Worm (Caenorhabditis elegans): ENCODE data around the gene sre-48.

sre-48 gene

ce11 chrII:13964325-13964724, 15.4 kb downstream of the sre-48 start:
- TF ChIP-seq aha-1 (tag) (no peak), php-3 (GFP tag; IDR thresholded peaks at IDR 0.05) (no peak), unc-130 (GFP tag; optimal IDR thresholded peaks at IDR 0.05) (no peak), nhr-77 (tag; optimal IDR thresholded peaks at IDR 0.05) (no peak), nhr-28 (tag; optimal IDR thresholded peaks at IDR 0.05) (no peak), nhr-48 (tag; optimal IDR thresholded peaks at IDR 0.05) (no peak), ceh-62 (tag; optimal IDR thresholded peaks at IDR 0.05) (no peak), nhr-25 (tag; optimal IDR thresholded peaks at IDR 0.05; ENCODE audit: borderline replicate concordance, insufficient read depth) (no peak), unc-39 (tag; optimal IDR thresholded peaks at IDR 0.05) (no peak), dmd-8 (GFP tag; IDR thresholded peaks at IDR 0.05) (no peak), F44E2.7 (GFP tag; IDR thresholded peaks at IDR 0.05) (no peak), ces-1 (GFP tag; optimal IDR thresholded peaks at IDR 0.05) (no peak), ztf-7 (tag; optimal IDR thresholded peaks at IDR 0.05) (no peak), F49E8.2 (tag; optimal IDR thresholded peaks at IDR 0.05; ENCODE audit: borderline replicate concordance) (no peak)

ce11 chrII:13962319-13962718, 17.4 kb downstream of the sre-48 start, which contains the start of gene rpi-1:
Gene rpi-1, minus strand, starts transcription at chrII:13962419.
- no peak for TF ChIP-seq unc-130 (GFP tag; optimal IDR thresholded peaks at IDR 0.05)
- no peak for TF ChIP-seq madf-9 (GFP tag; conservative IDR thresholded peaks at IDR 0.05)
- TF ChIP-seq nhr-76 (tag; optimal IDR thresholded peaks at IDR 0.05), result no peak
- no peak for TF ChIP-seq daf-8 (GFP tag; IDR thresholded peaks at IDR 0.05)
- no peak for TF ChIP-seq lim-7 (GFP tag; IDR thresholded peaks at IDR 0.05)
- no peak for TF ChIP-seq tra-1 (GFP tag; IDR thresholded peaks at IDR 0.05)
- no peak for TF ChIP-seq saeg-2 (GFP tag; IDR thresholded peaks at IDR 0.05)
- TF ChIP-seq hlh-30 (tag; optimal IDR thresholded peaks at IDR 0.05; ENCODE audit: insufficient read depth), result no peak
- no peak for TF ChIP-seq nhr-6 (tag; optimal IDR thresholded peaks at IDR 0.05)

- TF ChIP-seq set-16 (GFP tag; IDR thresholded peaks at IDR 0.05) (peak; percentile 54; the same call in 1 of the 2 replicates), T26A8.4 (GFP tag; IDR thresholded peaks at IDR 0.05) (no peak)
Observed at ce11 chrII:13961567-13961966, 18.1 kb downstream of the sre-48 start.

ce11 chrII:13958359-13958758, 21.3 kb downstream of the sre-48 start:
- no peak for TF ChIP-seq aha-1 (tag)
- no peak for TF ChIP-seq Y105C5A.15 (GFP tag; IDR thresholded peaks at IDR 0.05)
- TF ChIP-seq nhr-102 (tag; optimal IDR thresholded peaks at IDR 0.05), result peak; percentile 14
- no peak for TF ChIP-seq spr-1 (tag; optimal IDR thresholded peaks at IDR 0.05)
- TF ChIP-seq Y48G9A.11 (GFP tag; IDR thresholded peaks at IDR 0.05), result no peak
- TF ChIP-seq ztf-7 (tag; optimal IDR thresholded peaks at IDR 0.05), result no peak
- TF ChIP-seq ctbp-1 (GFP tag; IDR thresholded peaks at IDR 0.05), result no peak
- no peak for TF ChIP-seq Y5F2A.4 (GFP tag; optimal IDR thresholded peaks at IDR 0.05)
- TF ChIP-seq vab-7 (GFP tag; IDR thresholded peaks at IDR 0.05), result no peak
- no peak for TF ChIP-seq tra-1 (GFP tag; IDR thresholded peaks at IDR 0.05)
- TF ChIP-seq dpl-1 (GFP tag; optimal IDR thresholded peaks at IDR 0.05), result no peak
- TF ChIP-seq ceh-62 (tag; optimal IDR thresholded peaks at IDR 0.05), result no peak
- TF ChIP-seq daf-16 (GFP tag; optimal IDR thresholded peaks at IDR 0.05), result no peak
- TF ChIP-seq daf-16 (tag; optimal IDR thresholded peaks at IDR 0.05), result peak; percentile 18
- TF ChIP-seq ZK546.5 (tag; optimal IDR thresholded peaks at IDR 0.05), result no peak
- TF ChIP-seq lim-7 (GFP tag; IDR thresholded peaks at IDR 0.05), result no peak
- TF ChIP-seq hmg-1.1 (GFP tag; IDR thresholded peaks at IDR 0.05), result no peak
- TF ChIP-seq lsy-2 (tag; optimal IDR thresholded peaks at IDR 0.05), result peak in 1 of 2 experiments; percentile 19
- TF ChIP-seq lin-13 (GFP tag; optimal IDR thresholded peaks at IDR 0.05), result no peak
- TF ChIP-seq nhr-41 (GFP tag; IDR thresholded peaks at IDR 0.05), result no peak
- TF ChIP-seq zag-1 (tag; optimal IDR thresholded peaks at IDR 0.05), result no peak
- TF ChIP-seq nhr-25 (tag; optimal IDR thresholded peaks at IDR 0.05; ENCODE audit: borderline replicate concordance, insufficient read depth), result no peak
- peak; percentile 6 for TF ChIP-seq hlh-11 (tag; optimal IDR thresholded peaks at IDR 0.05)
- no peak for TF ChIP-seq F10B5.3 (tag; optimal IDR thresholded peaks at IDR 0.05)
- no peak for TF ChIP-seq dmd-9 (GFP tag; IDR thresholded peaks at IDR 0.05)
- no peak for TF ChIP-seq ceh-32 (tag; optimal IDR thresholded peaks at IDR 0.05; ENCODE audit: poor library complexity)
- no peak for TF ChIP-seq ces-1 (GFP tag; optimal IDR thresholded peaks at IDR 0.05)
- TF ChIP-seq dmd-6 (GFP tag; IDR thresholded peaks at IDR 0.05), result peak; percentile 76; the same call in 1 of the 2 replicates
- TF ChIP-seq egl-27 (tag; optimal IDR thresholded peaks at IDR 0.05), result no peak
- 0 out of 2 replicates have a peak, but pooled peaks have one; percentile 33 for TF ChIP-seq lin-38 (GFP tag; IDR thresholded peaks at IDR 0.05)
